Worm (Caenorhabditis elegans) whole organism, mixed stage, embryonic: ENCODE measurements around the gene arl-3.

Experiments used
- M03D4.4 ChIP-seq: sonication (generic microtip); optimal IDR thresholded peaks from 2 replicates; lab custom pipeline; 2017; ENCODE audit warnings: mild to moderate bottlenecking, missing genetic modification characterization, missing compliant biosample characterization
- ces-1 ChIP-seq: fragments of 150-350 bp; optimal IDR thresholded peaks from 2 replicates; lab custom pipeline; 2014; ENCODE audit warnings: missing biosample characterization, missing genetic modification reagents, missing genetic modification characterization
- elt-1 ChIP-seq: sonication (generic microtip); optimal IDR thresholded peaks from 2 replicates; lab custom pipeline; 2017; ENCODE audit warnings: missing genetic modification characterization, mild to moderate bottlenecking, missing compliant biosample characterization, antibody characterized with exemption, moderate library complexity, borderline replicate concordance; ENCODE audit not compliant: insufficient read depth
- elt-3 ChIP-seq: fragments of 150-350 bp; optimal IDR thresholded peaks from 2 replicates; lab custom pipeline; 2014; ENCODE audit warnings: missing biosample characterization, missing genetic modification characterization
- flh-1 ChIP-seq: fragments of 200-800 bp; sonication (Bioruptor generic); optimal IDR thresholded peaks from 2 replicates; lab custom pipeline; 2018; ENCODE audit warnings: mild to moderate bottlenecking, missing genetic modification characterization, moderate library complexity, missing compliant biosample characterization
- lsy-2 ChIP-seq: fragments of 150-350 bp; optimal IDR thresholded peaks from 2 replicates; lab custom pipeline; 2014; ENCODE audit warnings: missing biosample characterization, missing genetic modification characterization
- mep-1 ChIP-seq: fragments of 150-350 bp; optimal IDR thresholded peaks from 2 replicates; lab custom pipeline; 2017; ENCODE audit warnings: missing biosample characterization, missing genetic modification reagents, missing genetic modification characterization, inconsistent platforms
- nhr-12 ChIP-seq: fragments of 150-350 bp; optimal IDR thresholded peaks from 2 replicates; lab custom pipeline; 2014; ENCODE audit warnings: missing biosample characterization, missing genetic modification characterization
- pha-4 ChIP-seq: fragments of 150-350 bp; optimal IDR thresholded peaks from 2 replicates; lab custom pipeline; 2018; ENCODE audit warnings: missing biosample characterization, missing genetic modification reagents, missing genetic modification characterization
- sptf-1 ChIP-seq: sonication (generic microtip); optimal IDR thresholded peaks from 2 replicates; lab custom pipeline; 2017; ENCODE audit warnings: mild to moderate bottlenecking, missing genetic modification characterization, moderate library complexity, missing compliant biosample characterization

ce11 chrII:14619806-14620205, 13.5 kb downstream of the arl-3 start:
- TF ChIP-seq flh-1 (no peak), ces-1 (no peak), mep-1 (tag; lab: Kevin White, UChicago) (no peak), M03D4.4 (tag; lab: Kevin White, UChicago) (no peak), elt-1 (no peak), nhr-12 (tag; lab: Kevin White, UChicago) (no peak), pha-4 (no peak), elt-3 (tag; lab: Kevin White, UChicago) (no peak), sptf-1 (tag; lab: Kevin White, UChicago) (no peak), lsy-2 (tag; lab: Kevin White, UChicago) (no peak)
